Fruit fly (Drosophila melanogaster): ENCODE data around the gene CG31457.

Gene CG31457

dm6 chr3R:23175376-23175775 is 47.6 kb upstream of the CG31457 start (continued):
- TF ChIP-seq gcm (GFP tag; optimal IDR thresholded peaks at IDR 0.05) (peak; percentile 93), Camta (GFP tag; optimal IDR thresholded peaks at IDR 0.05) (peak; percentile 91), so (GFP tag; IDR thresholded peaks at IDR 0.05) (peak; percentile 88), CG10979 (tag; optimal IDR thresholded peaks at IDR 0.05) (peak; percentile 94), HmgD (GFP tag; optimal IDR thresholded peaks at IDR 0.05) (peak; percentile 56), CG1529 (GFP tag; optimal IDR thresholded peaks at IDR 0.05) (peak; percentile 85), Hmr (GFP tag; optimal IDR thresholded peaks at IDR 0.05) (peak; percentile 70), CG9727 (GFP tag; optimal IDR thresholded peaks at IDR 0.05) (peak; percentile 90), nmo (GFP tag; optimal IDR thresholded peaks at IDR 0.05) (peak; percentile 93), CG5953 (GFP tag; IDR thresholded peaks at IDR 0.05) (peak; percentile 79), CG9437 (GFP tag; optimal IDR thresholded peaks at IDR 0.05) (peak; percentile 81), CG17802 (tag; optimal IDR thresholded peaks at IDR 0.05) (peak; percentile 70), Dref (GFP tag; IDR thresholded peaks at IDR 0.05) (no peak), bowl (GFP tag; IDR thresholded peaks at IDR 0.05) (peak; percentile 76), CG6854 (GFP tag; optimal IDR thresholded peaks at IDR 0.05) (peak; percentile 20), CG6791 (GFP tag; IDR thresholded peaks at IDR 0.05; ENCODE audit: partially characterized antibody) (no peak), Myb (GFP tag; optimal IDR thresholded peaks at IDR 0.05) (peak; percentile 62), CG11696 (GFP tag; IDR thresholded peaks at IDR 0.05) (peak; percentile 79), CG4617 (GFP tag; optimal IDR thresholded peaks at IDR 0.05; ENCODE audit: borderline replicate concordance) (peak; percentile 70), fd3F (GFP tag; optimal IDR thresholded peaks at IDR 0.05) (peak; percentile 52), HLH54F (GFP tag; optimal IDR thresholded peaks at IDR 0.05) (peak; percentile 75), oc (tag; optimal IDR thresholded peaks at IDR 0.05) (peak; percentile 95), Lhr (GFP tag; optimal IDR thresholded peaks at IDR 0.05) (peak; percentile 79), CG13287 (GFP tag; IDR thresholded peaks at IDR 0.05; ENCODE audit: partially characterized antibody) (no peak), ken (GFP tag; IDR thresholded peaks at IDR 0.05) (peak; percentile 87), Dek (tag; optimal IDR thresholded peaks at IDR 0.05) (peak; percentile 78), nau (GFP tag; optimal IDR thresholded peaks at IDR 0.05) (peak; percentile 87), Optix (GFP tag; IDR thresholded peaks at IDR 0.05) (peak; percentile 48; the same call in 1 of the 3 replicates), CG7987 (GFP tag; optimal IDR thresholded peaks at IDR 0.05) (peak; percentile 44), yki (optimal IDR thresholded peaks at IDR 0.05) (no peak), CG8924 (tag; optimal IDR thresholded peaks at IDR 0.05) (peak; percentile 94), stwl (tag; optimal IDR thresholded peaks at IDR 0.05) (peak; percentile 62), Sox100B (GFP tag; optimal IDR thresholded peaks at IDR 0.05) (peak; percentile 85), CG17328 (GFP tag; IDR thresholded peaks at IDR 0.05) (peak; percentile 95), CG30020 (tag; optimal IDR thresholded peaks at IDR 0.05) (peak; percentile 58), CG10147 (GFP tag; optimal IDR thresholded peaks at IDR 0.05) (peak; percentile 84), H15 (GFP tag; IDR thresholded peaks at IDR 0.05) (peak; percentile 92), tin (GFP tag; optimal IDR thresholded peaks at IDR 0.05) (peak; percentile 91), dysf (GFP tag; IDR thresholded peaks at IDR 0.05) (peak; percentile 92), dimm (GFP tag; IDR thresholded peaks at IDR 0.05) (peak; percentile 79), fd102C (GFP tag; optimal IDR thresholded peaks at IDR 0.05) (peak; percentile 22), Atf6 (GFP tag; IDR thresholded peaks at IDR 0.05) (peak; percentile 86), chinmo (GFP tag; IDR thresholded peaks at IDR 0.05; ENCODE audit: partially characterized antibody) (no peak), CG8290 (GFP tag; optimal IDR thresholded peaks at IDR 0.05) (peak; percentile 69), CG8290 (tag; optimal IDR thresholded peaks at IDR 0.05) (peak in 1 of 2 experiments; percentile 93), Oaz (GFP tag; IDR thresholded peaks at IDR 0.05) (peak; percentile 83), Stat92E (GFP tag; optimal IDR thresholded peaks at IDR 0.05) (peak in 1 of 3 experiments; percentile 64), ac (GFP tag; optimal IDR thresholded peaks at IDR 0.05) (peak; percentile 71), Bgb (GFP tag; IDR thresholded peaks at IDR 0.05; ENCODE audit: partially characterized antibody) (no peak), klu (GFP tag; IDR thresholded peaks at IDR 0.05) (peak; percentile 72), CG3163 (GFP tag; optimal IDR thresholded peaks at IDR 0.05) (peak; percentile 67)
